Worm (Caenorhabditis elegans) whole organism, late embryonic: ENCODE measurements around the gene mrps-11.

ENCODE experiments used
- K02D7.2 ChIP-seq: sonication (generic microtip); optimal IDR thresholded peaks from 2 replicates; lab custom pipeline; 2017; ENCODE audit warnings: mild to moderate bottlenecking, missing genetic modification characterization, missing compliant biosample characterization
- ahr-1 ChIP-seq: sonication (generic microtip); optimal IDR thresholded peaks from 2 replicates; lab custom pipeline; 2016; ENCODE audit warnings: missing genetic modification characterization, missing compliant biosample characterization
- ama-1 ChIP-seq: fragments of 150-350 bp; optimal IDR thresholded peaks from 2 replicates; lab custom pipeline; 2014
- ceh-6 ChIP-seq: fragments of 200-800 bp; sonication (Bioruptor generic); optimal IDR thresholded peaks from 2 replicates; lab custom pipeline; 2018; ENCODE audit warnings: mild to moderate bottlenecking, missing genetic modification characterization, missing compliant biosample characterization
- fkh-10 ChIP-seq: fragments of 150-350 bp; optimal IDR thresholded peaks from 2 replicates; lab custom pipeline; 2014; ENCODE audit warnings: missing biosample characterization, missing genetic modification reagents, missing genetic modification characterization
- hlh-13 ChIP-seq: fragments of 200-800 bp; sonication (Bioruptor generic); optimal IDR thresholded peaks from 2 replicates; lab custom pipeline; 2018; ENCODE audit warnings: mild to moderate bottlenecking, missing genetic modification characterization, missing compliant biosample characterization
- hlh-30 ChIP-seq: sonication (generic microtip); optimal IDR thresholded peaks from 2 replicates; lab custom pipeline; 2017; ENCODE audit warnings: antibody characterized with exemption, missing genetic modification characterization, missing compliant biosample characterization; ENCODE audit not compliant: insufficient read depth
- pag-3 ChIP-seq: sonication (generic microtip); optimal IDR thresholded peaks from 2 replicates; lab custom pipeline; 2016; ENCODE audit warnings: missing compliant biosample characterization, missing genetic modification characterization, borderline replicate concordance
- pat-9 ChIP-seq: fragments of 200-800 bp; sonication (Bioruptor generic); optimal IDR thresholded peaks from 2 replicates; lab custom pipeline; 2018; ENCODE audit warnings: mild to moderate bottlenecking, missing genetic modification characterization, moderate library complexity, missing compliant biosample characterization
- pha-4 ChIP-seq: fragments of 150-350 bp; optimal IDR thresholded peaks from 2 replicates; lab custom pipeline; 2018; ENCODE audit warnings: missing biosample characterization, missing genetic modification reagents, missing genetic modification characterization
- sdc-2 ChIP-seq: sonication (generic microtip); optimal IDR thresholded peaks from 2 replicates; lab custom pipeline; 2016; ENCODE audit warnings: missing genotype, missing genetic modification characterization, missing compliant biosample characterization
- sox-4 ChIP-seq: sonication (generic microtip); optimal IDR thresholded peaks from 2 replicates; lab custom pipeline; 2017; ENCODE audit warnings: mild to moderate bottlenecking, missing genetic modification characterization, inconsistent platforms, missing compliant biosample characterization
- zip-5 ChIP-seq: sonication (generic microtip); optimal IDR thresholded peaks from 2 replicates; lab custom pipeline; 2016; ENCODE audit warnings: missing genetic modification characterization, missing compliant biosample characterization

ce11 chrV:12455695-12456094 is 38.7 kb downstream of the mrps-11 start:
- TF ChIP-seq pha-4 (tag; lab: Kevin White, UChicago) (no peak), sox-4 (no peak), pag-3 (no peak), sdc-2 (tag; lab: Kevin White, UChicago) (no peak), ahr-1 (tag; lab: Kevin White, UChicago) (no peak), ceh-6 (no peak), zip-5 (no peak), hlh-30 (tag; lab: Kevin White, UChicago) (no peak), ama-1 (lab: Kevin White, UChicago) (no peak), K02D7.2 (tag; lab: Kevin White, UChicago) (no peak), fkh-10 (GFP tag; lab: Kevin White, UChicago) (no peak), pat-9 (tag; lab: Kevin White, UChicago) (no peak), hlh-13 (GFP tag; lab: Kevin White, UChicago) (no peak)
